Worm (Caenorhabditis elegans) whole organism, young adult: Measurements from ENCODE around the gene F32D8.14.

Experiments used
- B0035.1 ChIP-seq: sonication (generic microtip); optimal IDR thresholded peaks from 2 replicates; lab custom pipeline; 2016; ENCODE audit warnings: missing genetic modification characterization, mild to moderate bottlenecking, missing compliant biosample characterization, missing genotype, missing genetic modification reagents
- B0336.3 ChIP-seq: fragments of 200-800 bp; sonication (Bioruptor generic); IDR thresholded peaks from 2 replicates; pipeline ENCODE4 v1.3.6; 2022; ENCODE audit warnings: missing genetic modification characterization, missing compliant biosample characterization
- C06A6.2 ChIP-seq: fragments of 200-800 bp; sonication (Bioruptor generic); conservative IDR thresholded peaks from 2 replicates; pipeline ENCODE4 v1.3.6; 2022; ENCODE audit warnings: missing genetic modification characterization, missing compliant biosample characterization
- C17E4.6 ChIP-seq: fragments of 200-800 bp; sonication (Bioruptor generic); IDR thresholded peaks from 2 replicates; pipeline ENCODE4 v1.3.6; 2022; ENCODE audit warnings: missing genetic modification reagents, missing genetic modification characterization, missing compliant biosample characterization
- F22D6.2 ChIP-seq: sonication (generic microtip); optimal IDR thresholded peaks from 2 replicates; lab custom pipeline; 2016; ENCODE audit warnings: mild to moderate bottlenecking, missing genetic modification characterization, missing compliant biosample characterization
- F37B4.10 ChIP-seq: fragments of 200-800 bp; sonication (Bioruptor generic); IDR thresholded peaks from 2 replicates; pipeline ENCODE4 v1.3.6; 2022; ENCODE audit warnings: missing genetic modification characterization, missing compliant biosample characterization
- F39B2.1 ChIP-seq: fragments of 200-800 bp; sonication (Bioruptor generic); IDR thresholded peaks from 2 replicates; pipeline ENCODE4 v1.3.6; 2022; ENCODE audit warnings: missing genetic modification reagents, missing genetic modification characterization, missing compliant biosample characterization
- F57A8.1 ChIP-seq: fragments of 200-800 bp; sonication (Bioruptor generic); optimal IDR thresholded peaks from 2 replicates; lab custom pipeline; 2018; ENCODE audit warnings: mild to moderate bottlenecking, missing genetic modification characterization, moderate library complexity, missing compliant biosample characterization
- Y79H2A.3 ChIP-seq: fragments of 200-800 bp; sonication (Bioruptor generic); conservative IDR thresholded peaks from 2 replicates; pipeline ENCODE4 v1.3.6; 2022; ENCODE audit warnings: missing genetic modification reagents, missing genetic modification characterization, missing compliant biosample characterization
- Y95B8A.8 ChIP-seq: fragments of 200-800 bp; sonication (Bioruptor generic); IDR thresholded peaks from 2 replicates; pipeline ENCODE4 v1.3.6; 2022; ENCODE audit warnings: missing genetic modification reagents, missing genetic modification characterization, missing compliant biosample characterization
- ama-1 ChIP-seq, 3 experiments: fragments of 150-350 bp in 1 of 3; sonication (generic microtip) in 2 of 3; optimal IDR thresholded peaks; 2 replicates each; lab custom pipeline; 2014 to 2018; ENCODE audit warnings: missing biosample characterization in 2 of 3, missing genetic modification characterization in 2 of 3, missing genetic modification reagents in 2 of 3
- aptf-3 ChIP-seq: fragments of 200-800 bp; sonication (Bioruptor generic); IDR thresholded peaks from 2 replicates; pipeline ENCODE4 v1.3.6; 2022; ENCODE audit warnings: missing genetic modification characterization, missing compliant biosample characterization
- attf-3 ChIP-seq: fragments of 200-800 bp; sonication (Bioruptor generic); conservative IDR thresholded peaks from 2 replicates; pipeline ENCODE4 v1.3.6; 2022; ENCODE audit warnings: missing genetic modification reagents, missing genetic modification characterization, missing compliant biosample characterization
- bed-2 ChIP-seq: fragments of 200-800 bp; sonication (Bioruptor generic); IDR thresholded peaks from 2 replicates; pipeline ENCODE4 v1.3.6; 2022; ENCODE audit warnings: missing genetic modification reagents, missing genetic modification characterization, missing compliant biosample characterization
- ceh-100 ChIP-seq: fragments of 200-800 bp; sonication (Bioruptor generic); IDR thresholded peaks from 2 replicates; pipeline ENCODE4 v1.3.6; 2022; ENCODE audit warnings: missing genetic modification reagents, missing genetic modification characterization, missing compliant biosample characterization
- ceh-79 ChIP-seq: sonication (generic microtip); optimal IDR thresholded peaks from 2 replicates; lab custom pipeline; 2017; ENCODE audit warnings: mild to moderate bottlenecking, missing genetic modification characterization, missing compliant biosample characterization
- dox-1 ChIP-seq: fragments of 200-800 bp; sonication (Bioruptor generic); IDR thresholded peaks from 2 replicates; pipeline ENCODE4 v1.3.6; 2022; ENCODE audit warnings: missing genetic modification reagents, missing genetic modification characterization, missing compliant biosample characterization
- him-1 ChIP-seq: sonication (generic microtip); optimal IDR thresholded peaks from 2 replicates; lab custom pipeline; 2016; ENCODE audit warnings: missing genotype, missing genetic modification reagents, missing genetic modification characterization, missing compliant biosample characterization
- hrde-1 ChIP-seq: sonication (generic microtip); optimal IDR thresholded peaks from 2 replicates; lab custom pipeline; 2016; ENCODE audit warnings: missing genetic modification characterization, mild to moderate bottlenecking, missing compliant biosample characterization, moderate library complexity, missing genotype, missing genetic modification reagents, borderline replicate concordance
- hsf-1 ChIP-seq: fragments of 200-800 bp; sonication (Bioruptor generic); IDR thresholded peaks from 2 replicates; pipeline ENCODE4 v1.3.6; 2022; ENCODE audit warnings: missing genetic modification reagents, missing genetic modification characterization, missing compliant biosample characterization
- lag-1 ChIP-seq: fragments of 200-800 bp; sonication (Bioruptor generic); IDR thresholded peaks from 2 replicates; pipeline ENCODE4 v1.3.6; 2022; ENCODE audit warnings: missing genetic modification reagents, missing genetic modification characterization, missing compliant biosample characterization
- let-526 ChIP-seq: fragments of 200-800 bp; sonication (Bioruptor generic); IDR thresholded peaks from 2 replicates; pipeline ENCODE4 v1.3.6; 2022; ENCODE audit warnings: missing genetic modification reagents, missing genetic modification characterization, missing compliant biosample characterization
- let-607 ChIP-seq, 2 experiments: fragments of 200-800 bp in 1 of 2; sonication (Bioruptor generic) in 1 of 2; sonication (generic microtip) in 1 of 2; optimal IDR thresholded peaks; 2 replicates each; lab custom pipeline; 2016 to 2018; ENCODE audit warnings: mild to moderate bottlenecking in 2 of 2, missing compliant biosample characterization in 2 of 2, missing genetic modification characterization in 2 of 2, moderate library complexity in 2 of 2, missing genotype in 1 of 2
- lin-26 ChIP-seq: fragments of 200-800 bp; sonication (Bioruptor generic); IDR thresholded peaks from 2 replicates; pipeline ENCODE4 v1.3.6; 2022; ENCODE audit warnings: missing genetic modification reagents, missing genetic modification characterization, missing compliant biosample characterization
- lin-35 ChIP-seq, 3 experiments: fragments of 150-350 bp in 2 of 3; sonication (generic microtip) in 1 of 3; optimal IDR thresholded peaks; 2 replicates each; lab custom pipeline; 2014 to 2018; ENCODE audit warnings: missing biosample characterization in 3 of 3, missing genetic modification characterization in 3 of 3, missing genetic modification reagents in 3 of 3
- lir-1 ChIP-seq: fragments of 200-800 bp; sonication (Bioruptor generic); conservative IDR thresholded peaks from 2 replicates; pipeline ENCODE4 v1.3.6; 2022; ENCODE audit warnings: missing genetic modification reagents, missing genetic modification characterization, missing compliant biosample characterization
- lsl-1 ChIP-seq: fragments of 200-800 bp; sonication (Bioruptor generic); optimal IDR thresholded peaks from 2 replicates; lab custom pipeline; 2018; ENCODE audit warnings: mild to moderate bottlenecking, missing genetic modification characterization, moderate library complexity, missing compliant biosample characterization
- lsy-27 ChIP-seq: sonication (generic microtip); optimal IDR thresholded peaks from 2 replicates; lab custom pipeline; 2017; ENCODE audit warnings: missing genetic modification characterization, mild to moderate bottlenecking, missing compliant biosample characterization, antibody characterized with exemption, missing genotype, borderline replicate concordance; ENCODE audit not compliant: insufficient read depth
- madf-6 ChIP-seq: fragments of 200-800 bp; sonication (Bioruptor generic); IDR thresholded peaks from 2 replicates; pipeline ENCODE4 v1.3.6; 2022; ENCODE audit warnings: missing genetic modification reagents, missing genetic modification characterization, missing compliant biosample characterization
- madf-8 ChIP-seq: fragments of 200-800 bp; sonication (Bioruptor generic); conservative IDR thresholded peaks from 2 replicates; pipeline ENCODE4 v1.3.6; 2022; ENCODE audit warnings: missing genetic modification reagents, missing genetic modification characterization, missing compliant biosample characterization
- nhr-120 ChIP-seq: fragments of 200-800 bp; sonication (Bioruptor generic); IDR thresholded peaks from 2 replicates; pipeline ENCODE4 v1.3.6; 2022; ENCODE audit warnings: missing genetic modification characterization, missing compliant biosample characterization
- nhr-80 ChIP-seq: sonication (generic microtip); optimal IDR thresholded peaks from 2 replicates; lab custom pipeline; 2016; ENCODE audit warnings: missing genetic modification characterization, missing compliant biosample characterization
- pha-4 ChIP-seq: fragments of 150-350 bp; sonication (generic microtip); optimal IDR thresholded peaks from 2 replicates; lab custom pipeline; 2014; ENCODE audit warnings: missing biosample characterization, missing genetic modification reagents, missing genetic modification characterization
- rcor-1 ChIP-seq: fragments of 200-800 bp; sonication (Bioruptor generic); IDR thresholded peaks from 2 replicates; pipeline ENCODE4 v1.3.6; 2022; ENCODE audit warnings: missing genetic modification reagents, missing genetic modification characterization, missing compliant biosample characterization
- rec-8 ChIP-seq, 2 experiments: sonication (generic microtip); optimal IDR thresholded peaks; 2 replicates each; lab custom pipeline; 2016; ENCODE audit warnings: mild to moderate bottlenecking in 2 of 2, missing genetic modification characterization in 2 of 2, missing genetic modification reagents in 2 of 2, missing genotype in 2 of 2, missing biosample characterization in 1 of 2, missing compliant biosample characterization in 1 of 2, moderate library complexity in 1 of 2
- snpc-1.1 ChIP-seq: sonication (generic microtip); optimal IDR thresholded peaks from 2 replicates; lab custom pipeline; 2017; ENCODE audit warnings: missing genetic modification characterization, mild to moderate bottlenecking, missing compliant biosample characterization, antibody characterized with exemption, moderate library complexity, missing genotype, missing genetic modification reagents; ENCODE audit not compliant: insufficient read depth
- somi-1 ChIP-seq: fragments of 200-800 bp; sonication (Bioruptor generic); optimal IDR thresholded peaks from 2 replicates; lab custom pipeline; 2018; ENCODE audit warnings: mild to moderate bottlenecking, missing genetic modification characterization, missing compliant biosample characterization
- tbx-9 ChIP-seq: sonication (generic microtip); optimal IDR thresholded peaks from 2 replicates; lab custom pipeline; 2016; ENCODE audit warnings: borderline replicate concordance, missing genetic modification characterization, inconsistent platforms, missing compliant biosample characterization
- unc-130 ChIP-seq: sonication (generic microtip); optimal IDR thresholded peaks from 2 replicates; lab custom pipeline; 2016; ENCODE audit warnings: missing genetic modification reagents, missing genetic modification characterization, missing compliant biosample characterization
- xnd-1 ChIP-seq: sonication (generic microtip); optimal IDR thresholded peaks from 2 replicates; lab custom pipeline; 2016; ENCODE audit warnings: missing genotype, missing genetic modification reagents, missing genetic modification characterization, missing compliant biosample characterization
- ztf-3 ChIP-seq: fragments of 200-800 bp; sonication (Bioruptor generic); optimal IDR thresholded peaks from 2 replicates; lab custom pipeline; 2018; ENCODE audit warnings: mild to moderate bottlenecking, missing genetic modification characterization, missing compliant biosample characterization

Gene F32D8.14

DNA sequence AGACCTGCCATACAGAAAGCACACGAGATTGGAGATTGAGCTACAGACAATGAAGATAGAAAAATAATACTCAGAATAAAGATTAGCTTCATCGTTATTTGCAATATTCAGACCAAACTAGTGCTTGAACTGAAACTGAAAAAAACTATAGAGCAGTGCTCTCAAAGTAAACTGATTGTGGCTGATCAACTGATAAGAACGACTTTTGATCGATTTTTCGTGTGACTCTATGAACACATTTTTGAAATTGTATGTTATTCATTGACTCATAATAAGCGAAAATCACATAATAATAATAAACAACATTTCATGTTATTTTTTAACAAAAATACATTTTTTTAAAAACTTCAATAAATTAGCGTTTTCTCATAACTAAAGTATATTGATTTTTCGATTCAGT is 6.5 kb upstream of the F32D8.14 start, which contains the start of gene spp-16:
Gene spp-16 (minus strand): TSS at position 179 of the 400 bp plus-strand sequence.
- TF ChIP-seq nhr-80 (tag; lab: Kevin White, UChicago) = peak; percentile 50
- no peak for TF ChIP-seq xnd-1 (tag; lab: Kevin White, UChicago)

DNA sequence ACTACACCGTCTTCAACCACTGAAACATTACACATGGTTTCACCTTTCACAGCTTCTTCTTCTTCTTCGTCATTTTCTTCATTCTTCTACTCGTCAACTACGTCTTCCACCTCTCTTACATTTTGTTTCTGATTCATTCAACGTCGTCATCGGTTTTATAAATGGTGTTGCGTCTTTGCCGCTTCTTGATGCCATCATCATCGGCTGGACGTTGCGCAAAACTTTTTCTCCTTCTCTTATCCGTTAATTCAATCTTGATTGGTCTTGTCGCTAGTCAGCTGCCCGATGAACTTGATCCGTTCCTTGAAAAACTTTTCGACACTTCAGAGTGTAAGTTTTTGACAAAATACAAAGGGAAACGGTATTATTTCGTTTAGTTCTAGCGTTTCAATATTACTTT is 4.0 kb upstream of the F32D8.14 start:
- no peak for TF ChIP-seq snpc-1.1 (tag; lab: Kevin White, UChicago)

DNA sequence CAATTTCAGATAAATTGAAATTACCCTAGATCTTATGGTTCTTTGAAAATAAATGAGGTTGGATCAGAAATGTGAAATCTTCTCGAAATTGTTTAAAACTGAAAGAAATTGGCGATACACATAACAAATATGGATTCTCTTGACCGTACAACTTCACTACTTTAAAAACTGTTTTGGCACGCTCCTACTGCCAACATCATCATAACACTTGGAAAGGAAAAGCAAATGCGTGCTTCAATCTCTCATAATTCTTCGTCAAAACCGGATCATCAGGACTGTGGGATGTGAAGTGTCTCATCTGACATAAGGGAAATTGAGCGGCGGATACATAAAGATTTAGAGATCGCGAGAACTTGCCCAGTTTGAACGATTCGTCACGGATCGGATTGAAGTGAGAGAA is 3.5 kb upstream of the F32D8.14 start, which contains the start of gene F32D8.7:
Gene F32D8.7 (plus strand): TSS at position 329 of the 400 bp plus-strand sequence.
- TF ChIP-seq let-526 (GFP tag; lab: Robert Waterston, UW) = no peak
- TF ChIP-seq unc-130 (GFP tag; lab: Kevin White, UChicago) = no peak
- no peak for TF ChIP-seq lag-1
- no peak for TF ChIP-seq F37B4.10 (GFP tag; lab: Robert Waterston, UW)
- TF ChIP-seq F57A8.1 (GFP tag; lab: Kevin White, UChicago) = no peak
- no peak for TF ChIP-seq C17E4.6 (GFP tag; lab: Robert Waterston, UW)
- no peak for TF ChIP-seq lsl-1
- no peak for TF ChIP-seq F39B2.1 (GFP tag; lab: Robert Waterston, UW)
- no peak for TF ChIP-seq ztf-3 (GFP tag; lab: Kevin White, UChicago)
- no peak for TF ChIP-seq ceh-100 (GFP tag; lab: Robert Waterston, UW)
- no peak for TF ChIP-seq aptf-3 (GFP tag; lab: Robert Waterston, UW)
- no peak for TF ChIP-seq lsy-27 (tag; lab: Kevin White, UChicago)

DNA sequence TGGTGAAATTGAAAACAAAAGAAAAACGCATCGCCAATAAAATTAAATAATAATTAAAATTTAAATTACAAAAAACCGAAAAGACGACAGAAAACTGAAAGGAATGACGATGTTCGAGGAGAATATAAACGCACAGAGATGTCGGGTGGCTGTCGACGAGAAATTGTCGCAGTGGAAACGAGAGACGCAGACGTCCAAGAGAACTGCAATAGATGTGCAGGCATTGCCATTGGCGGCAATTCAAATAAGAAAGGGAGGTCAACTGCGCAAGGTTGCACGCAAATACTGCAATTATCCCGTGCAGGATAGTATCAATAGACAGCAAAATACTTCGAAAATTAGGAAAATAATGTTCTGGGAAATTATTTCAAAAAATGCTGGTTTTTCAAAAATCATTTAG is 2.6 kb upstream of the F32D8.14 start:
- TF ChIP-seq ama-1 (optimal IDR thresholded peaks at IDR 0.05; lab: Kevin White, UChicago) (peak; percentile 55), ama-1 (GFP tag; optimal IDR thresholded peaks at IDR 0.05; lab: Kevin White, UChicago) (peak in 1 of 2 experiments; percentile 69), ceh-100 (GFP tag; lab: Robert Waterston, UW) (peak; percentile 90), madf-8 (GFP tag; lab: Robert Waterston, UW) (peak; percentile 80), B0035.1 (tag; lab: Kevin White, UChicago) (peak; percentile 86), hsf-1 (GFP tag; lab: Robert Waterston, UW) (peak; percentile 90), bed-2 (GFP tag; lab: Robert Waterston, UW) (peak; percentile 81; the same call in 1 of the 2 replicates), Y79H2A.3 (peak; percentile 88; the same call in 1 of the 2 replicates), rcor-1 (GFP tag; lab: Robert Waterston, UW) (peak; percentile 96), him-1 (tag; lab: Kevin White, UChicago) (peak; percentile 95), attf-3 (GFP tag; lab: Robert Waterston, UW) (peak; percentile 83), somi-1 (GFP tag; lab: Kevin White, UChicago) (peak; percentile 95), dox-1 (peak; percentile 99), lir-1 (GFP tag; lab: Robert Waterston, UW) (peak; percentile 90), F22D6.2 (tag; lab: Kevin White, UChicago) (peak; percentile 91), ceh-79 (tag; lab: Kevin White, UChicago) (peak; percentile 91), madf-6 (GFP tag; lab: Robert Waterston, UW) (peak; percentile 94), hrde-1 (tag; lab: Kevin White, UChicago) (peak; percentile 88), Y95B8A.8 (GFP tag; lab: Robert Waterston, UW) (peak; percentile 96), xnd-1 (tag; lab: Kevin White, UChicago) (peak; percentile 78), lsl-1 (peak; percentile 87), let-607 (tag; optimal IDR thresholded peaks at IDR 0.05; lab: Kevin White, UChicago) (peak; percentile 100), lin-26 (GFP tag; lab: Robert Waterston, UW) (peak; percentile 84), pha-4 (tag; lab: Kevin White, UChicago) (peak; percentile 99), lin-35 (GFP tag; optimal IDR thresholded peaks at IDR 0.05; lab: Kevin White, UChicago) (peak; percentile 94 to 99 (median 99)), rec-8 (tag; optimal IDR thresholded peaks at IDR 0.05; lab: Kevin White, UChicago) (peak; percentile 73 to 77), nhr-120 (0 out of 2 replicates have a peak, but pooled peaks have one; percentile 69), tbx-9 (no peak), B0336.3 (peak; percentile 97), C06A6.2 (GFP tag; lab: Robert Waterston, UW) (peak; percentile 95), ztf-3 (GFP tag; lab: Kevin White, UChicago) (peak; percentile 94)
